Fruit fly (Drosophila melanogaster) whole organism, embryonic: Measurements from ENCODE around the gene CG3919.
A peak's percentile ranks its signal among the peaks of the same experiment; 100 is the strongest.

Experiments
- Awh ChIP-seq: fragments of 200-800 bp; sonication (Bioruptor generic); IDR thresholded peaks from 2 replicates; pipeline ENCODE4, ENCODE4 v1.3.6; 2022; ENCODE audit warnings: missing biosample characterization, missing genetic modification characterization
- Blimp-1 ChIP-seq: fragments of 200-800 bp; sonication (Bioruptor generic); optimal IDR thresholded peaks from 3 replicates; lab custom pipeline; 2018; ENCODE audit warnings: missing biosample characterization, missing genetic modification characterization, mild to moderate bottlenecking, moderate library complexity, missing genetic modification reagents
- CG10274 ChIP-seq: fragments of 200-800 bp; sonication (Bioruptor generic); optimal IDR thresholded peaks from 3 replicates; lab custom pipeline; 2017; ENCODE audit warnings: missing biosample characterization, mild to moderate bottlenecking, missing genetic modification characterization
- CG10462 ChIP-seq: fragments of 200-800 bp; sonication (Bioruptor generic); optimal IDR thresholded peaks from 2 replicates; lab custom pipeline; 2016; ENCODE audit warnings: missing biosample characterization, missing genetic modification characterization
- CG12769 ChIP-seq: fragments of 200-800 bp; sonication (Bioruptor generic); optimal IDR thresholded peaks from 2 replicates; lab custom pipeline; 2019; ENCODE audit warnings: missing biosample characterization, mild to moderate bottlenecking, missing genetic modification characterization, moderate library complexity
- CG12942 ChIP-seq: fragments of 200-800 bp; sonication (Bioruptor generic); optimal IDR thresholded peaks from 3 replicates; lab custom pipeline; 2016; ENCODE audit warnings: missing biosample characterization, missing genetic modification characterization
- CG15073 ChIP-seq: fragments of 200-800 bp; sonication (Bioruptor generic); optimal IDR thresholded peaks from 2 replicates; lab custom pipeline; 2016; ENCODE audit warnings: missing biosample characterization, missing genetic modification characterization
- CG1529 ChIP-seq: fragments of 200-800 bp; sonication (Bioruptor generic); optimal IDR thresholded peaks from 3 replicates; lab custom pipeline; 2018; ENCODE audit warnings: missing biosample characterization, missing genetic modification characterization
- CG1647 ChIP-seq: fragments of 200-800 bp; sonication (Bioruptor generic); optimal IDR thresholded peaks from 3 replicates; lab custom pipeline; 2016; ENCODE audit warnings: missing biosample characterization, missing genetic modification characterization
- CG16863 ChIP-seq: fragments of 200-800 bp; sonication (Bioruptor generic); optimal IDR thresholded peaks from 3 replicates; lab custom pipeline; 2016; ENCODE audit warnings: missing biosample characterization, missing genetic modification characterization
- CG18764 ChIP-seq: fragments of 200-800 bp; sonication (Bioruptor generic); optimal IDR thresholded peaks from 3 replicates; lab custom pipeline; 2016; ENCODE audit warnings: missing biosample characterization, missing genetic modification characterization
- CG2202 ChIP-seq: fragments of 200-800 bp; sonication (Bioruptor generic); optimal IDR thresholded peaks from 2 replicates; lab custom pipeline; 2018; ENCODE audit warnings: missing biosample characterization, mild to moderate bottlenecking, missing genetic modification characterization
- CG34224 ChIP-seq: fragments of 200-800 bp; sonication (Bioruptor generic); IDR thresholded peaks from 3 replicates; pipeline ENCODE4 v1.3.6; 2022; ENCODE audit warnings: missing biosample characterization, missing genetic modification characterization; ENCODE audit not compliant: partially characterized antibody
- CG3726 ChIP-seq: fragments of 200-800 bp; sonication (Bioruptor generic); IDR thresholded peaks from 3 replicates; pipeline ENCODE4, ENCODE4 v1.3.6; 2022; ENCODE audit warnings: missing biosample characterization, missing genetic modification characterization
- CG6791 ChIP-seq: fragments of 200-800 bp; sonication (Bioruptor generic); IDR thresholded peaks from 3 replicates; pipeline ENCODE4 v1.3.6; 2022; ENCODE audit warnings: missing biosample characterization, missing genetic modification characterization; ENCODE audit not compliant: partially characterized antibody
- CG7786 ChIP-seq: fragments of 200-800 bp; sonication (Bioruptor generic); optimal IDR thresholded peaks from 2 replicates; lab custom pipeline; 2016; ENCODE audit warnings: missing biosample characterization, missing genetic modification characterization
- CG8281 ChIP-seq: fragments of 200-800 bp; sonication (Bioruptor generic); optimal IDR thresholded peaks from 2 replicates; lab custom pipeline; 2018; ENCODE audit warnings: missing biosample characterization, mild to moderate bottlenecking, missing genetic modification characterization, moderate library complexity
- Camta ChIP-seq: fragments of 200-800 bp; sonication (Bioruptor generic); optimal IDR thresholded peaks from 2 replicates; lab custom pipeline; 2016; ENCODE audit warnings: missing biosample characterization, missing genetic modification characterization
- Chrac-16 ChIP-seq: fragments of 200-800 bp; sonication (Bioruptor generic); optimal IDR thresholded peaks from 3 replicates; lab custom pipeline; 2016; ENCODE audit warnings: missing biosample characterization, missing genetic modification characterization
- CoRest ChIP-seq: fragments of 200-800 bp; sonication (Bioruptor generic); optimal IDR thresholded peaks from 3 replicates; lab custom pipeline; 2018; ENCODE audit warnings: missing biosample characterization, mild to moderate bottlenecking, missing genetic modification characterization, moderate library complexity
- Dll ChIP-seq: fragments of 200-800 bp; sonication (Bioruptor generic); IDR thresholded peaks from 4 replicates; pipeline ENCODE4 v1.3.6; 2022; ENCODE audit warnings: missing biosample characterization, missing genetic modification characterization; ENCODE audit not compliant: partially characterized antibody
- Hsf ChIP-seq: fragments of 200-800 bp; sonication (Bioruptor generic); optimal IDR thresholded peaks from 3 replicates; lab custom pipeline; 2016; ENCODE audit warnings: missing biosample characterization, missing genetic modification characterization
- MESR4 ChIP-seq: fragments of 200-800 bp; sonication (Bioruptor generic); optimal IDR thresholded peaks from 2 replicates; lab custom pipeline; 2018; ENCODE audit warnings: missing biosample characterization, mild to moderate bottlenecking, missing genetic modification characterization, moderate library complexity
- PHDP ChIP-seq: fragments of 200-800 bp; sonication (Bioruptor generic); optimal IDR thresholded peaks from 3 replicates; lab custom pipeline; 2018; ENCODE audit warnings: missing biosample characterization, mild to moderate bottlenecking, missing genetic modification characterization, moderate library complexity
- Pdp1 ChIP-seq, 2 experiments: fragments of 200-800 bp; sonication (Bioruptor generic); optimal IDR thresholded peaks; 3 replicates each; lab custom pipeline; 2016; ENCODE audit warnings: missing biosample characterization in 2 of 2, missing genetic modification characterization in 2 of 2, mild to moderate bottlenecking in 1 of 2, moderate library complexity in 1 of 2
- Poxn ChIP-seq: fragments of 200-800 bp; sonication (Bioruptor generic); IDR thresholded peaks from 2 replicates; pipeline ENCODE4 v1.3.6; 2022; ENCODE audit warnings: missing biosample characterization, missing genetic modification characterization
- Ptx1 ChIP-seq: fragments of 200-800 bp; sonication (Bioruptor generic); IDR thresholded peaks from 2 replicates; pipeline ENCODE4 v1.3.6; 2022; ENCODE audit warnings: missing biosample characterization, missing genetic modification characterization
- Ravus ChIP-seq: fragments of 200-800 bp; sonication (Bioruptor generic); IDR thresholded peaks from 2 replicates; pipeline ENCODE4 v1.3.6; 2022; ENCODE audit warnings: missing biosample characterization, missing genetic modification characterization
- Side ChIP-seq: fragments of 200-800 bp; sonication (Bioruptor generic); optimal IDR thresholded peaks from 2 replicates; lab custom pipeline; 2016; ENCODE audit warnings: missing biosample characterization, missing genetic modification characterization
- Ssrp ChIP-seq: fragments of 200-800 bp; sonication (Bioruptor generic); optimal IDR thresholded peaks from 2 replicates; lab custom pipeline; 2018; ENCODE audit warnings: missing biosample characterization, mild to moderate bottlenecking, missing genetic modification characterization, moderate library complexity
- ash1 ChIP-seq: fragments of 200-800 bp; sonication (Bioruptor generic); optimal IDR thresholded peaks from 2 replicates; lab custom pipeline; 2018; ENCODE audit warnings: missing biosample characterization, mild to moderate bottlenecking, missing genetic modification characterization
- br ChIP-seq: fragments of >200 bp; optimal IDR thresholded peaks from 2 replicates; lab custom pipeline; 2017
- crol ChIP-seq: fragments of 200-800 bp; sonication (Bioruptor generic); IDR thresholded peaks from 2 replicates; pipeline ENCODE4 v1.3.6; 2022; ENCODE audit warnings: missing biosample characterization, missing genetic modification characterization
- crp ChIP-seq, 2 experiments: fragments of 200-800 bp; sonication (Bioruptor generic); optimal IDR thresholded peaks; 2 replicates in 1 of 2; 3 replicates in 1 of 2; lab custom pipeline; 2017; ENCODE audit warnings: missing biosample characterization in 2 of 2, missing genetic modification characterization in 2 of 2, mild to moderate bottlenecking in 1 of 2, moderate library complexity in 1 of 2
- da ChIP-seq: fragments of 200-800 bp; sonication (Bioruptor generic); optimal IDR thresholded peaks from 2 replicates; lab custom pipeline; 2016; ENCODE audit warnings: missing biosample characterization, missing genetic modification characterization
- dpn ChIP-seq, 2 experiments: fragments of 200-800 bp; sonication (Bioruptor generic); optimal IDR thresholded peaks; 3 replicates each; lab custom pipeline; 2016; ENCODE audit warnings: missing biosample characterization in 2 of 2, missing genetic modification characterization in 2 of 2
- emc ChIP-seq: fragments of 200-800 bp; sonication (Bioruptor generic); optimal IDR thresholded peaks from 2 replicates; lab custom pipeline; 2016; ENCODE audit warnings: missing biosample characterization, missing genetic modification characterization
- eve ChIP-seq, 2 experiments: fragments of >200 bp; optimal IDR thresholded peaks; 2 replicates each; lab custom pipeline; 2017; ENCODE audit warnings: missing biosample characterization in 2 of 2, missing genetic modification characterization in 2 of 2
- gcm ChIP-seq: fragments of 200-800 bp; sonication (Bioruptor generic); optimal IDR thresholded peaks from 2 replicates; lab custom pipeline; 2019; ENCODE audit warnings: missing biosample characterization, mild to moderate bottlenecking, missing genetic modification characterization, moderate library complexity
- her ChIP-seq: fragments of 200-800 bp; sonication (Bioruptor generic); optimal IDR thresholded peaks from 2 replicates; lab custom pipeline; 2016; ENCODE audit warnings: missing biosample characterization, missing genetic modification characterization
- jigr1 ChIP-seq: fragments of 200-800 bp; sonication (Bioruptor generic); IDR thresholded peaks from 3 replicates; pipeline ENCODE4 v1.3.6; 2022; ENCODE audit warnings: missing biosample characterization, missing genetic modification characterization
- lilli ChIP-seq: fragments of 200-800 bp; sonication (Bioruptor generic); optimal IDR thresholded peaks from 3 replicates; lab custom pipeline; 2016; ENCODE audit warnings: missing biosample characterization, missing genetic modification characterization
- mld ChIP-seq: fragments of 200-800 bp; sonication (Bioruptor generic); IDR thresholded peaks from 3 replicates; pipeline ENCODE4 v1.3.6; 2022; ENCODE audit warnings: missing biosample characterization, missing genetic modification characterization; ENCODE audit not compliant: partially characterized antibody
- nerfin-2 ChIP-seq: fragments of 200-800 bp; sonication (Bioruptor generic); IDR thresholded peaks from 2 replicates; pipeline ENCODE4 v1.3.6; 2022; ENCODE audit warnings: missing biosample characterization, missing genetic modification characterization; ENCODE audit not compliant: partially characterized antibody
- org-1 ChIP-seq: fragments of 200-800 bp; sonication (Bioruptor generic); optimal IDR thresholded peaks from 2 replicates; lab custom pipeline; 2017; ENCODE audit warnings: missing biosample characterization, missing genetic modification characterization
- sc ChIP-seq, 3 experiments: fragments of >200 bp in 2 of 3; fragments of 200-800 bp in 1 of 3; sonication (Bioruptor generic) in 1 of 3; optimal IDR thresholded peaks; 2 replicates in 2 of 3; 3 replicates in 1 of 3; lab custom pipeline; 2017; ENCODE audit warnings: mild to moderate bottlenecking in 1 of 3, missing biosample characterization in 1 of 3, missing genetic modification characterization in 1 of 3, missing genetic modification reagents in 1 of 3
- sd ChIP-seq: fragments of 200-800 bp; sonication (Bioruptor generic); optimal IDR thresholded peaks from 3 replicates; lab custom pipeline; 2018; ENCODE audit warnings: missing biosample characterization, mild to moderate bottlenecking, missing genetic modification characterization, moderate library complexity
- sima ChIP-seq: fragments of 200-800 bp; sonication (Bioruptor generic); optimal IDR thresholded peaks from 2 replicates; lab custom pipeline; 2016; ENCODE audit warnings: missing biosample characterization, missing genetic modification characterization
- sna ChIP-seq: fragments of 200-800 bp; sonication (Bioruptor generic); IDR thresholded peaks from 2 replicates; pipeline ENCODE4 v1.3.6; 2022; ENCODE audit warnings: missing biosample characterization, missing genetic modification characterization; ENCODE audit not compliant: partially characterized antibody
- so ChIP-seq: fragments of 200-800 bp; sonication (Bioruptor generic); IDR thresholded peaks from 3 replicates; pipeline ENCODE4 v1.3.6; 2022; ENCODE audit warnings: missing biosample characterization, missing genetic modification characterization
- tgo ChIP-seq: fragments of 200-800 bp; sonication (Bioruptor generic); IDR thresholded peaks from 3 replicates; pipeline ENCODE4 v1.3.6; 2022; ENCODE audit warnings: missing biosample characterization, missing genetic modification characterization

Gene CG3919

dm6 chr3L:14410892-14411291 is 466 bp downstream of the CG3919 start (continued):
- no peak for TF ChIP-seq CG18764 (GFP tag; lab: Kevin White, UChicago)
- TF ChIP-seq Blimp-1 (GFP tag; lab: Kevin White, UChicago): no peak
- no peak for TF ChIP-seq mld (GFP tag; lab: Robert Waterston, UW)
- no peak for TF ChIP-seq dpn (GFP tag; optimal IDR thresholded peaks at IDR 0.05; lab: Kevin White, UChicago)
- TF ChIP-seq crol (GFP tag; lab: Robert Waterston, UW): no peak
- no peak for TF ChIP-seq CG10462
- peak; percentile 50 for TF ChIP-seq gcm (GFP tag; lab: Kevin White, UChicago)
- no peak for TF ChIP-seq lilli (GFP tag; lab: Kevin White, UChicago)
- TF ChIP-seq da (GFP tag; lab: Kevin White, UChicago): no peak
- peak; percentile 36; the same call in 1 of the 3 replicates for TF ChIP-seq so (GFP tag; lab: Robert Waterston, UW)
- TF ChIP-seq CG3726 (GFP tag; lab: Robert Waterston, UW): no peak; the same call in 2 of the 3 replicates
- TF ChIP-seq CG8281 (tag; lab: Kevin White, UChicago): peak; percentile 7
- peak; percentile 28; the same call in 1 of the 3 replicates for TF ChIP-seq tgo (GFP tag; lab: Robert Waterston, UW)
- TF ChIP-seq CG6791 (GFP tag; lab: Robert Waterston, UW): no peak
- no peak for TF ChIP-seq emc (GFP tag; lab: Kevin White, UChicago)
- no peak for TF ChIP-seq CG10274 (GFP tag; lab: Kevin White, UChicago)
- TF ChIP-seq Awh: no peak; the same call in 1 of the 2 replicates
- no peak for TF ChIP-seq Chrac-16 (GFP tag; lab: Kevin White, UChicago)
- TF ChIP-seq MESR4 (GFP tag; lab: Kevin White, UChicago): no peak
- no peak for TF ChIP-seq org-1 (GFP tag; lab: Kevin White, UChicago)
- TF ChIP-seq Poxn (GFP tag; lab: Robert Waterston, UW): no peak
- TF ChIP-seq CoRest (tag; lab: Kevin White, UChicago): peak; percentile 28
- TF ChIP-seq CG16863: no peak
- TF ChIP-seq CG1647: no peak
- no peak for TF ChIP-seq her (GFP tag; lab: Kevin White, UChicago)
- TF ChIP-seq CG34224: no peak
- no peak for TF ChIP-seq CG12942 (GFP tag; lab: Kevin White, UChicago)
- TF ChIP-seq Ravus (GFP tag; lab: Robert Waterston, UW): no peak
- TF ChIP-seq Camta (GFP tag; lab: Kevin White, UChicago): no peak
- no peak for TF ChIP-seq ash1
- 0 out of 2 replicates have a peak, but pooled peaks have one; percentile 26 for TF ChIP-seq Ptx1
- peak; percentile 53 for TF ChIP-seq PHDP (tag; lab: Kevin White, UChicago)
- TF ChIP-seq CG15073 (GFP tag; lab: Kevin White, UChicago): no peak
- no peak for TF ChIP-seq CG7786 (GFP tag; lab: Kevin White, UChicago)
- no peak for TF ChIP-seq sd
- no peak for TF ChIP-seq jigr1 (GFP tag; lab: Robert Waterston, UW)
- no peak for TF ChIP-seq eve (GFP tag; optimal IDR thresholded peaks at IDR 0.05; lab: Kevin White, UChicago)
- no peak for TF ChIP-seq Dll (GFP tag; lab: Robert Waterston, UW)
- TF ChIP-seq CG12769 (tag; lab: Kevin White, UChicago): no peak
- TF ChIP-seq sna (GFP tag; lab: Robert Waterston, UW): no peak
- no peak for TF ChIP-seq CG2202 (tag; lab: Kevin White, UChicago)
- peak; percentile 5 to 83 for TF ChIP-seq crp (GFP tag; optimal IDR thresholded peaks at IDR 0.05; lab: Kevin White, UChicago)
- no peak for TF ChIP-seq Hsf (GFP tag; lab: Kevin White, UChicago)
- no peak for TF ChIP-seq sima (GFP tag; lab: Kevin White, UChicago)
- TF ChIP-seq sc (optimal IDR thresholded peaks at IDR 0.05; lab: Kevin White, UChicago): no peak
- no peak for TF ChIP-seq sc (GFP tag; optimal IDR thresholded peaks at IDR 0.05; lab: Kevin White, UChicago)
- no peak for TF ChIP-seq nerfin-2 (GFP tag; lab: Robert Waterston, UW)
- no peak for TF ChIP-seq Side
- no peak for TF ChIP-seq Pdp1 (GFP tag; optimal IDR thresholded peaks at IDR 0.05; lab: Kevin White, UChicago)
- TF ChIP-seq CG1529 (GFP tag; lab: Kevin White, UChicago): peak; percentile 14
- TF ChIP-seq br (lab: Kevin White, UChicago): no peak
- peak; percentile 29 for TF ChIP-seq Ssrp
